Fruit fly (Drosophila melanogaster) whole organism, embryonic: Measurements from ENCODE around the gene Obp99b.
A peak's percentile ranks its signal among the peaks of the same experiment; 100 is the strongest.

Experiments used
- Abd-B ChIP-seq: fragments of 200-800 bp; sonication (Bioruptor generic); optimal IDR thresholded peaks from 2 replicates; lab custom pipeline; 2018; ENCODE audit warnings: missing biosample characterization, mild to moderate bottlenecking, missing genetic modification characterization, moderate library complexity
- Aef1 ChIP-seq: fragments of 200-800 bp; sonication (Bioruptor generic); IDR thresholded peaks from 3 replicates; pipeline ENCODE4 v1.3.6; 2022; ENCODE audit warnings: missing biosample characterization, missing genetic modification characterization
- BEAF-32 ChIP-seq: fragments of 200-800 bp; sonication (Bioruptor generic); optimal IDR thresholded peaks from 3 replicates; lab custom pipeline; 2017; ENCODE audit warnings: missing biosample characterization, missing genetic modification characterization, mild to moderate bottlenecking, moderate library complexity, missing genetic modification reagents
- BtbVII ChIP-seq: fragments of 200-800 bp; sonication (Bioruptor generic); optimal IDR thresholded peaks from 3 replicates; lab custom pipeline; 2017; ENCODE audit warnings: missing biosample characterization, mild to moderate bottlenecking, missing genetic modification characterization
- CG10147 ChIP-seq: fragments of 200-800 bp; sonication (Bioruptor generic); optimal IDR thresholded peaks from 2 replicates; lab custom pipeline; 2019; ENCODE audit warnings: missing biosample characterization, mild to moderate bottlenecking, missing genetic modification characterization, moderate library complexity
- CG10366 ChIP-seq: fragments of 200-800 bp; sonication (Bioruptor generic); IDR thresholded peaks from 2 replicates; pipeline ENCODE4 v1.3.6; 2022; ENCODE audit warnings: missing biosample characterization, missing genetic modification characterization
- CG13424 ChIP-seq: fragments of 200-800 bp; sonication (Bioruptor generic); optimal IDR thresholded peaks from 2 replicates; lab custom pipeline; 2019; ENCODE audit warnings: missing biosample characterization, mild to moderate bottlenecking, missing genetic modification characterization, moderate library complexity
- CG13894 ChIP-seq: fragments of 200-800 bp; sonication (Bioruptor generic); optimal IDR thresholded peaks from 3 replicates; lab custom pipeline; 2018; ENCODE audit warnings: missing biosample characterization, mild to moderate bottlenecking, missing genetic modification characterization, moderate library complexity
- CG15011 ChIP-seq: fragments of 200-800 bp; sonication (Bioruptor generic); optimal IDR thresholded peaks from 3 replicates; lab custom pipeline; 2018; ENCODE audit warnings: missing biosample characterization, mild to moderate bottlenecking, missing genetic modification characterization
- CG15514 ChIP-seq: fragments of 200-800 bp; sonication (Bioruptor generic); optimal IDR thresholded peaks from 3 replicates; lab custom pipeline; 2017; ENCODE audit warnings: missing biosample characterization, missing genetic modification characterization, mild to moderate bottlenecking, moderate library complexity, missing genetic modification reagents
- CG17568 ChIP-seq: fragments of 200-800 bp; sonication (Bioruptor generic); optimal IDR thresholded peaks from 2 replicates; lab custom pipeline; 2018; ENCODE audit warnings: missing biosample characterization, mild to moderate bottlenecking, missing genetic modification characterization, moderate library complexity
- CG17802 ChIP-seq: fragments of 200-800 bp; sonication (Bioruptor generic); optimal IDR thresholded peaks from 2 replicates; lab custom pipeline; 2018; ENCODE audit warnings: missing biosample characterization, mild to moderate bottlenecking, missing genetic modification characterization, moderate library complexity
- CG34224 ChIP-seq: fragments of 200-800 bp; sonication (Bioruptor generic); IDR thresholded peaks from 3 replicates; pipeline ENCODE4 v1.3.6; 2022; ENCODE audit warnings: missing biosample characterization, missing genetic modification characterization; ENCODE audit not compliant: partially characterized antibody
- CG4820 ChIP-seq: fragments of 200-800 bp; sonication (Bioruptor generic); optimal IDR thresholded peaks from 3 replicates; lab custom pipeline; 2016; ENCODE audit warnings: missing biosample characterization, missing genetic modification characterization
- CG5245 ChIP-seq: fragments of 200-800 bp; sonication (Bioruptor generic); optimal IDR thresholded peaks from 3 replicates; lab custom pipeline; 2016; ENCODE audit warnings: missing biosample characterization, missing genetic modification characterization
- CG6813 ChIP-seq: fragments of 200-800 bp; sonication (Bioruptor generic); optimal IDR thresholded peaks from 2 replicates; lab custom pipeline; 2017; ENCODE audit warnings: missing biosample characterization, missing genetic modification characterization, mild to moderate bottlenecking, moderate library complexity, missing genetic modification reagents
- CG7271 ChIP-seq: fragments of 200-800 bp; sonication (Bioruptor generic); optimal IDR thresholded peaks from 2 replicates; lab custom pipeline; 2018; ENCODE audit warnings: missing biosample characterization, mild to moderate bottlenecking, missing genetic modification characterization, moderate library complexity
- CG7372 ChIP-seq: fragments of 200-800 bp; sonication (Bioruptor generic); IDR thresholded peaks from 2 replicates; pipeline ENCODE4 v1.3.6; 2022; ENCODE audit warnings: missing biosample characterization, missing genetic modification characterization
- Chrac-16 ChIP-seq: fragments of 200-800 bp; sonication (Bioruptor generic); optimal IDR thresholded peaks from 3 replicates; lab custom pipeline; 2016; ENCODE audit warnings: missing biosample characterization, missing genetic modification characterization
- Deaf1 ChIP-seq: fragments of 200-800 bp; optimal IDR thresholded peaks from 3 replicates; lab custom pipeline; 2019; ENCODE audit warnings: missing biosample characterization, mild to moderate bottlenecking, missing genetic modification characterization, moderate library complexity
- Fer2 ChIP-seq: fragments of 200-800 bp; sonication (Bioruptor generic); optimal IDR thresholded peaks from 2 replicates; lab custom pipeline; 2018; ENCODE audit warnings: missing biosample characterization, mild to moderate bottlenecking, missing genetic modification characterization, moderate library complexity
- GATAe ChIP-seq: fragments of 200-800 bp; sonication (Bioruptor generic); conservative IDR thresholded peaks from 2 replicates; pipeline ENCODE4 v1.3.6; 2022; ENCODE audit warnings: missing biosample characterization, missing genetic modification characterization
- Hr39 ChIP-seq: fragments of >200 bp; optimal IDR thresholded peaks from 2 replicates; lab custom pipeline; 2017
- Med ChIP-seq: fragments of 200-800 bp; sonication (Bioruptor generic); peaks from one replicate; lab custom pipeline; 2016; ENCODE audit warnings: missing biosample characterization, missing genetic modification characterization, mild to moderate bottlenecking, inconsistent platforms, moderate library complexity
- NK7.1 ChIP-seq: fragments of 200-800 bp; sonication (Bioruptor generic); optimal IDR thresholded peaks from 3 replicates; lab custom pipeline; 2016; ENCODE audit warnings: missing biosample characterization, missing genetic modification characterization
- Neu2 ChIP-seq: fragments of 200-800 bp; sonication (Bioruptor generic); optimal IDR thresholded peaks from 3 replicates; lab custom pipeline; 2016; ENCODE audit warnings: missing biosample characterization, missing genetic modification characterization, borderline replicate concordance
- Nf-YB ChIP-seq: fragments of 200-800 bp; sonication (Bioruptor generic); optimal IDR thresholded peaks from 3 replicates; lab custom pipeline; 2019; ENCODE audit warnings: missing biosample characterization, mild to moderate bottlenecking, missing genetic modification characterization, moderate library complexity
- NfI ChIP-seq: fragments of 200-800 bp; sonication (Bioruptor generic); optimal IDR thresholded peaks from 3 replicates; lab custom pipeline; 2018; ENCODE audit warnings: missing biosample characterization, mild to moderate bottlenecking, missing genetic modification characterization, moderate library complexity
- Opbp ChIP-seq: fragments of 200-800 bp; sonication (Bioruptor generic); IDR thresholded peaks from 3 replicates; pipeline ENCODE4 v1.3.6; 2022; ENCODE audit warnings: missing biosample characterization, missing genetic modification characterization; ENCODE audit not compliant: partially characterized antibody
- Rfx ChIP-seq: fragments of 200-800 bp; sonication (Bioruptor generic); IDR thresholded peaks from 2 replicates; pipeline ENCODE4 v1.3.6; 2022; ENCODE audit warnings: missing biosample characterization, missing genetic modification characterization
- Ssrp ChIP-seq: fragments of 200-800 bp; sonication (Bioruptor generic); optimal IDR thresholded peaks from 2 replicates; lab custom pipeline; 2018; ENCODE audit warnings: missing biosample characterization, mild to moderate bottlenecking, missing genetic modification characterization, moderate library complexity
- Trl ChIP-seq, 3 experiments: fragments of >200 bp in 2 of 3; fragments of 200-800 bp in 1 of 3; sonication (Bioruptor generic) in 1 of 3; optimal IDR thresholded peaks; 2 replicates in 1 of 3; 3 replicates in 2 of 3; lab custom pipeline; 2016 to 2017; ENCODE audit warnings: missing biosample characterization in 1 of 3, missing genetic modification characterization in 1 of 3
- amos ChIP-seq: fragments of 200-800 bp; sonication (Bioruptor generic); IDR thresholded peaks from 2 replicates; pipeline ENCODE4 v1.3.6; 2022; ENCODE audit warnings: missing biosample characterization, missing genetic modification characterization; ENCODE audit not compliant: partially characterized antibody
- bigmax ChIP-seq: fragments of 200-800 bp; sonication (Bioruptor generic); optimal IDR thresholded peaks from 2 replicates; lab custom pipeline; 2018; ENCODE audit warnings: missing biosample characterization, mild to moderate bottlenecking, missing genetic modification characterization
- br ChIP-seq: fragments of >200 bp; optimal IDR thresholded peaks from 2 replicates; lab custom pipeline; 2017
- cg ChIP-seq: fragments of 200-800 bp; sonication (Bioruptor generic); optimal IDR thresholded peaks from 3 replicates; lab custom pipeline; 2019; ENCODE audit warnings: missing biosample characterization, mild to moderate bottlenecking, missing genetic modification characterization, moderate library complexity
- chinmo ChIP-seq: fragments of 200-800 bp; sonication (Bioruptor generic); IDR thresholded peaks from 4 replicates; pipeline ENCODE4 v1.3.6; 2022; ENCODE audit warnings: missing biosample characterization, missing genetic modification characterization; ENCODE audit not compliant: partially characterized antibody
- croc ChIP-seq: fragments of 200-800 bp; sonication (Bioruptor generic); conservative IDR thresholded peaks from 3 replicates; pipeline ENCODE4 v1.3.6; 2022; ENCODE audit warnings: missing biosample characterization, missing genetic modification characterization
- dati ChIP-seq: fragments of 200-800 bp; sonication (Bioruptor generic); IDR thresholded peaks from 2 replicates; pipeline ENCODE4 v1.3.6; 2022; ENCODE audit warnings: missing biosample characterization, missing genetic modification characterization
- dmrt11E ChIP-seq: fragments of 200-800 bp; sonication (Bioruptor generic); optimal IDR thresholded peaks from 3 replicates; lab custom pipeline; 2018; ENCODE audit warnings: missing biosample characterization, mild to moderate bottlenecking, missing genetic modification characterization, moderate library complexity
- dmrt99B ChIP-seq: fragments of 200-800 bp; sonication (Bioruptor generic); optimal IDR thresholded peaks from 2 replicates; lab custom pipeline; 2018; ENCODE audit warnings: missing biosample characterization, mild to moderate bottlenecking, missing genetic modification characterization, moderate library complexity
- ems ChIP-seq: fragments of 200-800 bp; sonication (Bioruptor generic); optimal IDR thresholded peaks from 3 replicates; lab custom pipeline; 2016; ENCODE audit warnings: missing biosample characterization, missing genetic modification characterization
- fu2 ChIP-seq: fragments of 200-800 bp; sonication (Bioruptor generic); optimal IDR thresholded peaks from 2 replicates; lab custom pipeline; 2016; ENCODE audit warnings: missing biosample characterization, missing genetic modification characterization
- gem ChIP-seq: fragments of 200-800 bp; sonication (Bioruptor generic); optimal IDR thresholded peaks from 2 replicates; lab custom pipeline; 2019; ENCODE audit warnings: missing biosample characterization, mild to moderate bottlenecking, missing genetic modification characterization, moderate library complexity
- h ChIP-seq: fragments of >200 bp; optimal IDR thresholded peaks from 2 replicates; lab custom pipeline; 2017
- nau ChIP-seq: fragments of 200-800 bp; sonication (Bioruptor generic); optimal IDR thresholded peaks from 3 replicates; lab custom pipeline; 2017; ENCODE audit warnings: missing biosample characterization, mild to moderate bottlenecking, missing genetic modification characterization, missing genetic modification reagents
- pum ChIP-seq: fragments of 200-800 bp; sonication (Bioruptor generic); optimal IDR thresholded peaks from 2 replicates; lab custom pipeline; 2016; ENCODE audit warnings: missing biosample characterization, missing genetic modification characterization
- stc ChIP-seq: fragments of 200-800 bp; sonication (Bioruptor generic); IDR thresholded peaks from 2 replicates; pipeline ENCODE4 v1.3.6; 2022; ENCODE audit warnings: missing biosample characterization, missing genetic modification characterization
- tna ChIP-seq: fragments of 200-800 bp; sonication (Bioruptor generic); IDR thresholded peaks from 2 replicates; pipeline ENCODE4 v1.3.6; 2022; ENCODE audit warnings: missing biosample characterization, missing genetic modification characterization; ENCODE audit not compliant: partially characterized antibody

Obp99b gene

DNA sequence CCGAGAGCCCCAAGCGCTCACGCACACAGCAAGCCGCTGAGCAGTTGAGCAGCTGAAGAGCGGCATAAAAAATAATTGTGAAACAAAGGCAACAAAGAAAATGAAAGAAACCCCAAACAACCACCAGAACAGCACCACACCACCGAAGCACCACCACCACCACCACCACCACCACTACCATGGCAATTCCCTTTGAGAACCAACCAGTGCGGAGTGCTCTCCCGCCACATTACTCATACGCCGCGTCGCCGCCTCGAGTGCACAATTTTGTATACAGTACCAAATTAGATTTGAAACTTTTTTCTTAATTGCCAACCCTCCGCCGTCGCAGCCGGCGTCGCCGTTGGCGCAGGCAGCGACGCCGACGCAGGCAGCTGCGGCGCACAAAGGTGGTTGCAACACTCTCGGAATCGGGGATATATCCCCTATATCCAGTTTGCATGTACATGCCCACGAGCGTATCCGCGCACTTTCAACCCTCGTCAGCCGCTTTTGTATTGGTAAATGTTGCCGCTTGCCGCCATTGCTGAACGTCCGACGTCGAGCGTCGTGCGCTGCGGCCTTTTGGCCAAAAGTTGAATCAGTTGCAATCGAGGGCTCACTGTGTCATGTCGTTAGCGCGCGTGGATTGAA, 24.6 kb downstream of the Obp99b start, which contains the start of gene dmrt99B (continued):
- no peak for TF ChIP-seq NK7.1 (GFP tag; lab: Kevin White, UChicago)
- TF ChIP-seq CG10147 (GFP tag; lab: Kevin White, UChicago): no peak
- no peak for TF ChIP-seq CG15514
- no peak for TF ChIP-seq CG10366 (GFP tag; lab: Robert Waterston, UW)
- TF ChIP-seq Chrac-16 (GFP tag; lab: Kevin White, UChicago): no peak
- TF ChIP-seq Neu2 (GFP tag; lab: Kevin White, UChicago): no peak
- no peak for TF ChIP-seq CG17568 (GFP tag; lab: Kevin White, UChicago)
- TF ChIP-seq CG6813 (GFP tag; lab: Kevin White, UChicago): no peak
- peak; percentile 57 for TF ChIP-seq dmrt99B
- no peak for TF ChIP-seq NfI
- no peak for TF ChIP-seq Rfx (GFP tag; lab: Robert Waterston, UW)
- peak; percentile 74 for TF ChIP-seq CG7372 (GFP tag; lab: Robert Waterston, UW)
- peak; percentile 96 for TF ChIP-seq Nf-YB
- peak; percentile 5 for TF ChIP-seq Med (GFP tag; lab: Kevin White, UChicago)
- TF ChIP-seq CG4820 (GFP tag; lab: Kevin White, UChicago): no peak
- TF ChIP-seq CG7271 (tag; lab: Kevin White, UChicago): no peak
- no peak for TF ChIP-seq amos (GFP tag; lab: Robert Waterston, UW)
- no peak for TF ChIP-seq CG13424 (tag; lab: Kevin White, UChicago)
- TF ChIP-seq Trl (optimal IDR thresholded peaks at IDR 0.05; lab: Kevin White, UChicago): peak in 1 of 2 experiments; percentile 24
- TF ChIP-seq Trl (GFP tag; optimal IDR thresholded peaks at IDR 0.05; lab: Kevin White, UChicago): no peak
- TF ChIP-seq Ssrp (tag; lab: Kevin White, UChicago): no peak
- TF ChIP-seq Hr39 (lab: Kevin White, UChicago): no peak
- TF ChIP-seq h (lab: Kevin White, UChicago): no peak
- no peak for TF ChIP-seq Opbp
- peak; percentile 81 for TF ChIP-seq cg (GFP tag; lab: Kevin White, UChicago)
- TF ChIP-seq fu2 (GFP tag; lab: Kevin White, UChicago): no peak
- TF ChIP-seq Abd-B: no peak
- TF ChIP-seq dmrt11E (tag; lab: Kevin White, UChicago): no peak
- TF ChIP-seq dati (GFP tag; lab: Robert Waterston, UW): no peak
- TF ChIP-seq Deaf1 (tag; lab: Kevin White, UChicago): peak; percentile 10
- TF ChIP-seq bigmax (GFP tag; lab: Kevin White, UChicago): no peak
- TF ChIP-seq CG5245 (GFP tag; lab: Kevin White, UChicago): no peak
- TF ChIP-seq ems (GFP tag; lab: Kevin White, UChicago): no peak
- TF ChIP-seq br (lab: Kevin White, UChicago): no peak
- TF ChIP-seq CG34224 (GFP tag; lab: Robert Waterston, UW): 0 out of 3 replicates have a peak, but pooled peaks have one; percentile 22
- no peak for TF ChIP-seq tna (GFP tag; lab: Robert Waterston, UW)
- 0 out of 4 replicates have a peak, but pooled peaks have one; percentile 17 for TF ChIP-seq chinmo
- no peak for TF ChIP-seq gem (tag; lab: Kevin White, UChicago)
- no peak for TF ChIP-seq Aef1 (GFP tag; lab: Robert Waterston, UW)
- TF ChIP-seq BEAF-32 (GFP tag; lab: Kevin White, UChicago): no peak
- TF ChIP-seq CG17802 (tag; lab: Kevin White, UChicago): no peak
- TF ChIP-seq croc (GFP tag; lab: Robert Waterston, UW): no peak
- TF ChIP-seq nau (GFP tag; lab: Kevin White, UChicago): no peak
- no peak for TF ChIP-seq CG13894 (tag; lab: Kevin White, UChicago)
- no peak for TF ChIP-seq GATAe (GFP tag; lab: Robert Waterston, UW)
- TF ChIP-seq BtbVII: no peak
- no peak for TF ChIP-seq Fer2 (tag; lab: Kevin White, UChicago)
- TF ChIP-seq CG15011 (GFP tag; lab: Kevin White, UChicago): no peak
- TF ChIP-seq pum (GFP tag; lab: Kevin White, UChicago): no peak
- TF ChIP-seq stc (GFP tag; lab: Robert Waterston, UW): no peak
